3 fruit fly cellular contexts compared by ENCODE assay signal in genomic region chr3R:21940884-21941390, dm6.
TF ChIP-seq lines count a peak whose summit lies in the region.

No protein-coding gene starts in this region.

- TF ChIP-seq CTCF in whole organism, embryonic (GFP tag; optimal IDR thresholded peaks at IDR 0.05; lab: Kevin White, UChicago), result no peak

TF ChIP-seq in whole organism, embryonic, 481 proteins besides CTCF, POLR2A, EP300 and RAD21:
- TF ChIP-seq kni (GFP tag; optimal IDR thresholded peaks at IDR 0.05; lab: Kevin White, UChicago), result peak; percentile 28
- TF ChIP-seq dan (GFP tag; IDR thresholded peaks at IDR 0.05; lab: Robert Waterston, UW), result no peak
- peak; percentile 98 for TF ChIP-seq CG8281 (tag; optimal IDR thresholded peaks at IDR 0.05; lab: Kevin White, UChicago)

TF ChIP-seq in whole organism, pupa, 21 proteins besides CTCF, POLR2A, EP300 and RAD21:
- peak; percentile 97 for TF ChIP-seq EcR (GFP tag; optimal IDR thresholded peaks at IDR 0.05; lab: Kevin White, UChicago)
- TF ChIP-seq Pif1B (GFP tag; optimal IDR thresholded peaks at IDR 0.05; lab: Kevin White, UChicago), result no peak
TF ChIP-seq in whole organism, pupa: peak in this region for 1.

TF ChIP-seq in whole organism, wandering third instar larva, 38 proteins besides CTCF, POLR2A, EP300 and RAD21:
- peak; percentile 35 for TF ChIP-seq Hr83 (GFP tag; optimal IDR thresholded peaks at IDR 0.05; lab: Kevin White, UChicago; ENCODE audit: poor library complexity, severe bottlenecking)
- TF ChIP-seq GATAd (GFP tag; optimal IDR thresholded peaks at IDR 0.05; lab: Kevin White, UChicago), result no peak
